Worm (Caenorhabditis elegans): Measurements from ENCODE around the gene Y61A9LA.1.

Gene Y61A9LA.1

DNA sequence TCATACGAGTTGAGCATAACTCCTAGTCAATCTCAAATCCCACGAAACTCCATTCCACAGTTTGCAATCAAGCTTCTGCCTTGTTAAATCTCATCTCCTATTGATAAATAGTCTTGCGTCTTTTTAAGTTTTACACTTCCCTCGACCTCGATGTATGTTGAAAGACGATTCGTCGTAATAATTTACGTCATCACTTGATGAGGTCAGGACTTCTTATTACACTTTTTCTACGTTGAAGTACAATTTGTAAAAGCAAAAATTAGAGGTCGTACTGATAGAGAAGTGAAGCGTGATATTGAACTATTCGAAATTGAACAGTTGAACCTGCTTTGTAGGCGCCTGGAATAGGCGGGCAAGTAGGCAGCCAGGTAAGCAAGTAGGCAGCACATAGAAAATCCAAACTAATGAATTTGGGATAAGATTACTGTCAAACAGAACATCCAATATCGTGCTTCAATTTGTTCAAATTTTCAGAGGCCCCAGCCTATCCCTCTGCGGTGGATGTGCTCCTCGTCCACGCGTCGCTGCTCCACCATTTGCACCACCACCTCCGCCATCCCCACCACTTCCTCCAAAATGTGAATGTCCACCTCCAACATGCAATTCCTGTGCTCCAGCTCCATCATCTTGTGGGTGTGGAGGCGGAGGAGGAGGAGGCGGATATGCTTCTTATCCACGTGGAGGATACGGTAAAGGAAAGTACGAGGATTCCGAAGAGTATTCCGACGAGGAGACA, 64.7 kb downstream of the Y61A9LA.1 start:
- TF ChIP-seq efl-1 (optimal IDR thresholded peaks at IDR 0.05) (no peak), efl-1 (GFP tag; optimal IDR thresholded peaks at IDR 0.05 in 1 of 2) (peak in 1 of 2 experiments; percentile 57), ztf-11 (tag; optimal IDR thresholded peaks at IDR 0.05) (no peak), tlp-1 (tag; optimal IDR thresholded peaks at IDR 0.05) (no peak), sptf-1 (tag; optimal IDR thresholded peaks at IDR 0.05) (no peak), efl-3 (GFP tag; optimal IDR thresholded peaks at IDR 0.05) (no peak)

DNA sequence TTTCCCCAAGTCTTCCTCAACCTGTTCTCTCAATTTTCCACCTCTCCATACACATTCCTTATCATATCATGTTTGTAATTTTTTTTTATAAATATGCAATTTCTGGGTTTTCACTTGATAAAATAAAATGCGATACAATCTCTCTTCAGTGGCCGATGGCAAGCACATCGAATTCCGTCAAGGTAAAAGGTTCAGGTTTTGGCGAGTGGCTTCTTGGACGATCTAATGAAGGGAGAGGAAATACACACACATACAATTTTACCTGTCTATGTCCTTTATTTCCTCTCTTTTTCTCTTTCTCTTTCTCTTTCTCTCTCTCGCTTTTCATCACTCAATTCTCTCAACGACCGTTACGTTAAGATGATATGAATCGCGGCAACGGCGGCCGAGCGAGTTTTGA, 66.4 kb downstream of the Y61A9LA.1 start:
- TF ChIP-seq efl-1 (optimal IDR thresholded peaks at IDR 0.05): no peak
- peak in 1 of 2 experiments; percentile 45 for TF ChIP-seq efl-1 (GFP tag; optimal IDR thresholded peaks at IDR 0.05 in 1 of 2)
- TF ChIP-seq nhr-19 (GFP tag; conservative IDR thresholded peaks at IDR 0.05): no peak
- TF ChIP-seq vab-15 (tag; optimal IDR thresholded peaks at IDR 0.05): no peak
- no peak for TF ChIP-seq dpl-1 (GFP tag; optimal IDR thresholded peaks at IDR 0.05)
- peak; percentile 11 for TF ChIP-seq elt-2 (tag; optimal IDR thresholded peaks at IDR 0.05)
- no peak for TF ChIP-seq snpc-4 (tag; optimal IDR thresholded peaks at IDR 0.05)
- peak; percentile 24 for TF ChIP-seq nhr-20 (tag; optimal IDR thresholded peaks at IDR 0.05)
- TF ChIP-seq nhr-77 (tag; optimal IDR thresholded peaks at IDR 0.05): no peak
- TF ChIP-seq elt-3 (tag; optimal IDR thresholded peaks at IDR 0.05): peak in 3 of 6 experiments; percentile 15 to 54 (median 48)
- TF ChIP-seq snu-23 (GFP tag; optimal IDR thresholded peaks at IDR 0.05): peak; percentile 23
- TF ChIP-seq jun-1 (tag; optimal IDR thresholded peaks at IDR 0.05): no peak
- TF ChIP-seq lin-35 (GFP tag; optimal IDR thresholded peaks at IDR 0.05): peak in 1 of 2 experiments; percentile 18
- no peak for TF ChIP-seq dsc-1 (tag; optimal IDR thresholded peaks at IDR 0.05)
- TF ChIP-seq pax-3 (tag; optimal IDR thresholded peaks at IDR 0.05): no peak
- TF ChIP-seq nhr-12 (tag; optimal IDR thresholded peaks at IDR 0.05): no peak
- TF ChIP-seq hlh-4 (tag; optimal IDR thresholded peaks at IDR 0.05): no peak
- peak; percentile 11 for TF ChIP-seq nhr-85 (tag)
- TF ChIP-seq nhr-28 (tag; optimal IDR thresholded peaks at IDR 0.05): no peak
- TF ChIP-seq ama-1 (optimal IDR thresholded peaks at IDR 0.05): no peak
- no peak for TF ChIP-seq lin-14 (GFP tag; optimal IDR thresholded peaks at IDR 0.05)
- peak; percentile 23 for TF ChIP-seq mep-1 (tag; optimal IDR thresholded peaks at IDR 0.05)
- no peak for TF ChIP-seq nhr-71 (tag; optimal IDR thresholded peaks at IDR 0.05)
- no peak for TF ChIP-seq pag-3 (tag; optimal IDR thresholded peaks at IDR 0.05; ENCODE audit: borderline replicate concordance, insufficient read depth)
- no peak for TF ChIP-seq grh-1 (GFP tag; IDR thresholded peaks at IDR 0.05)
- TF ChIP-seq sup-37 (GFP tag; optimal IDR thresholded peaks at IDR 0.05): no peak
- TF ChIP-seq C34B4.2 (tag; optimal IDR thresholded peaks at IDR 0.05): no peak
- TF ChIP-seq nhr-237 (tag; optimal IDR thresholded peaks at IDR 0.05): no peak
- TF ChIP-seq zag-1 (tag; optimal IDR thresholded peaks at IDR 0.05): no peak
- no peak for TF ChIP-seq sptf-1 (tag; optimal IDR thresholded peaks at IDR 0.05)
- TF ChIP-seq blmp-1 (tag; optimal IDR thresholded peaks at IDR 0.05): peak; percentile 86
- no peak for TF ChIP-seq sox-4 (tag; optimal IDR thresholded peaks at IDR 0.05)
